Fruit fly (Drosophila melanogaster) whole organism: ENCODE measurements around the gene CG45307.

Source experiments
- CG8478 ChIP-seq: fragments of >200 bp; optimal IDR thresholded peaks from 2 replicates; lab custom pipeline; 2018; ENCODE audit warnings: inconsistent platforms
- Dll ChIP-seq: fragments of >200 bp; optimal IDR thresholded peaks from 2 replicates; lab custom pipeline; 2017
- EcR ChIP-seq, 2 experiments: fragments of >200 bp; optimal IDR thresholded peaks; 2 replicates each; lab custom pipeline; 2017; ENCODE audit warnings: missing biosample characterization in 2 of 2, missing genetic modification characterization in 2 of 2, missing genetic modification reagents in 2 of 2
- pan ChIP-seq: fragments of >200 bp; optimal IDR thresholded peaks from 2 replicates; lab custom pipeline; 2017
- psq ChIP-seq: fragments of >200 bp; optimal IDR thresholded peaks from 2 replicates; lab custom pipeline; 2017
- usp ChIP-seq: fragments of >200 bp; optimal IDR thresholded peaks from 2 replicates; lab custom pipeline; 2017; ENCODE audit warnings: missing biosample characterization, missing genetic modification characterization, mixed read lengths

CG45307 gene

DNA sequence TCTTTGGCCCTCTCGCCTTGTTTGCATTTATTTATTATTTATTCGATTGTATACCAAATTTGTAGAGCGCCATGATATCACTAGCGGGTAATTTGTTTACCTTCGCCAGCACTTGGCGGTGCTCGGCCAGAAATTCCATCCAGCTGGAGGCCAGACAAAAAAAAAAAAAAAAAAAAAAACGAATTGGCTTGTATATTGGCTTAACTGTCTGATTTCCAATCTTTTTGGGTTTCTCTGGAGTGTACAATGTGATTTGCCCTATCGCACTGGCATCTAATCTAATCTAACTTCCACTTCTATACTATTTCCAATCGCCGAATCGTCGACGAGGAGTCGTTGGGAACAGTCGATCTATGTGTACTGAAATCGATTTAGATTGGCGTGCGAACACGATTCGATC is 32.2 kb downstream of the CG45307 start:
- no peak for TF ChIP-seq pan (lab: Kevin White, UChicago)
- no peak for TF ChIP-seq psq
- TF ChIP-seq CG8478: no peak
- TF ChIP-seq Dll (lab: Kevin White, UChicago): no peak
- no peak for TF ChIP-seq usp
- no peak for TF ChIP-seq EcR (GFP tag; optimal IDR thresholded peaks at IDR 0.05; lab: Kevin White, UChicago)

DNA sequence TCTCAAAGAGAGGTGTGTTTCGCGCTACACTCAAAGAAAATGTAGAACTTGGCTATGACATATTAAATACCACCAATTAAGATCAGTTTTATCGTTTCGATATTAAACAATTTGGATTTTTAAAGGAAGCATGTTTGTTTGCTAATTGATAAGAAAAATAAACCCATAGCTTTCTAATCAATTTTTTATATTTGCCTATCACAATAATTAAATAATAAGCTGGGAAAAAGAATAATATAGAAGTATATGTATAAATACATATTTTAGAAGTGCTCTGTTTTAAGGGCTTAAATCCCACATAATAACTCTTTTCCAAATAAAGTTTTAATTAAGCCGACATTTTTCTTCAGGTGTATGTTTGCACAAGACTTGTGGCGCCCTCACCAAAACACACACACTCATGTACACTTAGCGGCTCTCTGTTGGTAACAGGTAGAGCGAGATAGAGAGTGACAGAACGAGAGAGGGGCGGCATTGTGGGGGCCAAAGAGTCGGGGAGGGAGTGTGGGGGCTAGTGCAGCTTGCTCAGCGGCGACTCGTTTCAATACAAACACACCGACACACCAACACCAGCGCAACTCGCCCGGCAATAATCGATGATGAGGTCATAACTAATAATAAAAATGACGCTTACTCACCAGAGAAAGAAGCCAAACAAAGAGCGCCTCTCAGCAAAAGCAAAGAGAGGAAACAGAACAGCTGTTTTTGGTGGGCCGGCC is 34.1 kb downstream of the CG45307 start:
- TF ChIP-seq pan (lab: Kevin White, UChicago) (no peak), EcR (GFP tag; optimal IDR thresholded peaks at IDR 0.05; lab: Kevin White, UChicago) (peak in 1 of 2 experiments; percentile 12)

DNA sequence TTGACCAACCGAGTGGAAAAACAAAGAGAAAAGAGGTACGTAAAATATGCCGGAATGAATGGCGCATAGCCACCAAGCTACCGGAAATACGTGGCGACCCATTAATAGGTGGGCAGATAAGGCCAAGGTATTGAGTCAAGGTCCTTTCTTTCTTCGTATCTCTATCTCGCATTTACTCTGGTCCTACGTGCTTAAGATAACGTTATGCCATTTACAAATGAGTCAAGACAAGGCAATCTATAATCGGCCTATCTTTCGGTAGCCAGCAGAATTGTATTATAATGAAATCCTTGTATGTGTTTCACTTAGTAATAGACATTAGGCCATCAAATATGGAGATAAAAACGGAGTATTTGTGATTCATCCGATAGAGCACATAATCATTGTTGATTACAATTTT is 35.5 kb downstream of the CG45307 start:
- TF ChIP-seq Dll (lab: Kevin White, UChicago) (no peak), psq (no peak), CG8478 (no peak), EcR (GFP tag; optimal IDR thresholded peaks at IDR 0.05; lab: Kevin White, UChicago) (no peak), usp (no peak), pan (lab: Kevin White, UChicago) (no peak)

dm6 chr2L:8715454-8715853 is 36.5 kb downstream of the CG45307 start:
- TF ChIP-seq EcR (GFP tag; optimal IDR thresholded peaks at IDR 0.05; lab: Kevin White, UChicago): no peak
- TF ChIP-seq usp: no peak
- no peak for TF ChIP-seq psq
- no peak for TF ChIP-seq pan (lab: Kevin White, UChicago)

DNA sequence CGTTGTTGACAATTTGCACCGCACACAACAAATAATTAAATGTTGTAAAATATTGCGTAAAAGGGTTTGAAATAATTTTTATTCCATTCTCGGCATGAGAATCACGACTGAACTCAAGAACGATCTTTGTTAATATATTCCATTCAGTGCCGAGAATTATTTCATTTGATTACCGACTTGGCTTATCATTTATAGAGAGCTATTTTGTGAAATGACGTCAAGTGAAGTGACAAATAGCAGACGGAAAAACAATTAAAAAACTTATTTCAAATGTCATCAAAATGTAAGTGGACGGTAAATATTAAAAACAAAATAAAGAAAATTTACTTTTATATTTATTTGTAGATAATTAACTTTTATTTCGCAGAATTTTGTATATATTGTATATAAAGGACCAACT is 37.4 kb downstream of the CG45307 start:
- no peak for TF ChIP-seq Dll (lab: Kevin White, UChicago)
- TF ChIP-seq usp: no peak
- TF ChIP-seq pan (lab: Kevin White, UChicago): no peak

DNA sequence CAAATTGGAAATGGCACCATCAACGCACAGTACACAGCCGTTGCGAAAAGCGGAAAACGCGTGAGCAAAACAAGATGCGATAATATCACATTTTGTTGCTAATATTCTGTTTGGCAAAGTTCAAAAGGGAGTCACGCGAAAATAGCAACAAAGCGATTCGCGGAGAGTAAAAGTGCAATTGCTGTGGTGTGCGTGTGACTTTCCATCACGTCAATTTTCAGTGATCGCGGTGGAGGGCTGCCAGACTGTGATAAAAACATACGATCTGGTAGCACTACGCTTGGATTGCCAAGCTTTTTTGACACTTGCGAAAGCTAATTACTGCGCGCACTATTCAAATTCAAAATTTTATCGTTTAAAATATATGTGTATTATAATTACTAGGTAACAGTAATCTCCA is 42.5 kb downstream of the CG45307 start, which contains the start of gene Hnf4:
Gene Hnf4 (minus strand): TSS at position 199 of the 400 bp plus-strand sequence.
- TF ChIP-seq Dll (lab: Kevin White, UChicago): no peak
- TF ChIP-seq CG8478: no peak

dm6 chr2L:8709078-8709399 is 42.9 kb downstream of the CG45307 start:
- TF ChIP-seq CG8478 (no peak), Dll (lab: Kevin White, UChicago) (no peak), psq (no peak), usp (no peak), pan (lab: Kevin White, UChicago) (no peak), EcR (GFP tag; optimal IDR thresholded peaks at IDR 0.05; lab: Kevin White, UChicago) (peak; percentile 59 to 86)

DNA sequence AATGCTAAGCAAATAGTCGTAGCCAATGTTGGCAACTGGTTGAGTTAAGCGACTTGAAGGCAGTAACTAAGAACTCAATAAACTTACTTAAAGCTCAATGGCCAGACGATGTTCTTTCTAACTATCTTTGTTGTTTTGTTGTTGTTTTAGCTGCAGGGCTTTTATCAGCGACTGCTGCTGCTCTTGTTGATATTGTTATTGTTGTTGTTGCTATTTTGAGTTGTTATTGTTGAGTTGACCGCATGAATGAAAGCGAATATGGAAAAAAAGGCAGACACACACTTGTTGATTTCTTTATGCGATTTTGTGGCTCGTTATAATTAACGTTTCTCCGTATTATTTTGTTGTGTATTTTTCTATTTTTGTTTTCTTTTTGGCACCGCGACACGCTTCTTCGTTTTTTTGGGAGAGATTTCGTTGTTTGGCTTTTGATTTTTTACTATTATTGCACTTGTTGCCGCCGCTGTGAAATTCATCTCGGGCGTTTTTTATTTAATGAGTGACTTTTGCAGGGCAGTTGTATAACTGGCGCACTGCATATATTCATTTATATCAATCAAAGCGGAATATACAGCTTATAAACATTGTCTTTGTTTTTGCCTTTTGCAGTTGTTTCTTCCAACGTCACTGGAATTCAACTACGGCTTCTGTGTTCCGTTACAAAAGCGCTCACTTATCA is 43.4 kb downstream of the CG45307 start:
- TF ChIP-seq Dll (lab: Kevin White, UChicago) (no peak), usp (no peak), pan (lab: Kevin White, UChicago) (no peak), CG8478 (no peak), psq (no peak), EcR (GFP tag; optimal IDR thresholded peaks at IDR 0.05; lab: Kevin White, UChicago) (no peak)

DNA sequence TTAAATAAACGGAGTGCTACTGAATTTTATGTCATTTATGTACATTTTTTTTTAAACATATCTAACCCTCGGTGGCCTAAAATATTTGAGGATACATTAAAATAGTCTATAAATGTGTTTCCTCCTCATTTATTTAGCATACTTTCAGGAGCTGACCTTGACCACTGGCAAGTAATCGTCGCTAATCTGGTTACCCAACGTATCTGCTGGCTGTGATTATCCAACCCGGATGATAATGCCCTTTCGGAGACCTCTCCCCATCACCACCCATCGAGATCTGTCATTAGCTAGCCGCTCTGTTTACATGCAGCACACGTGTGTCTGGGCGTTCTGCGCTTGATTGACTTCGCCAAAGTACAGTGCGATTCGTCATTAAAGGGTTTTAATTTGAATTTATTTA is 44.4 kb downstream of the CG45307 start:
- no peak for TF ChIP-seq CG8478
- no peak for TF ChIP-seq Dll (lab: Kevin White, UChicago)
- TF ChIP-seq psq: no peak
- TF ChIP-seq usp: no peak
- TF ChIP-seq pan (lab: Kevin White, UChicago): no peak
- no peak for TF ChIP-seq EcR (GFP tag; optimal IDR thresholded peaks at IDR 0.05; lab: Kevin White, UChicago)

DNA sequence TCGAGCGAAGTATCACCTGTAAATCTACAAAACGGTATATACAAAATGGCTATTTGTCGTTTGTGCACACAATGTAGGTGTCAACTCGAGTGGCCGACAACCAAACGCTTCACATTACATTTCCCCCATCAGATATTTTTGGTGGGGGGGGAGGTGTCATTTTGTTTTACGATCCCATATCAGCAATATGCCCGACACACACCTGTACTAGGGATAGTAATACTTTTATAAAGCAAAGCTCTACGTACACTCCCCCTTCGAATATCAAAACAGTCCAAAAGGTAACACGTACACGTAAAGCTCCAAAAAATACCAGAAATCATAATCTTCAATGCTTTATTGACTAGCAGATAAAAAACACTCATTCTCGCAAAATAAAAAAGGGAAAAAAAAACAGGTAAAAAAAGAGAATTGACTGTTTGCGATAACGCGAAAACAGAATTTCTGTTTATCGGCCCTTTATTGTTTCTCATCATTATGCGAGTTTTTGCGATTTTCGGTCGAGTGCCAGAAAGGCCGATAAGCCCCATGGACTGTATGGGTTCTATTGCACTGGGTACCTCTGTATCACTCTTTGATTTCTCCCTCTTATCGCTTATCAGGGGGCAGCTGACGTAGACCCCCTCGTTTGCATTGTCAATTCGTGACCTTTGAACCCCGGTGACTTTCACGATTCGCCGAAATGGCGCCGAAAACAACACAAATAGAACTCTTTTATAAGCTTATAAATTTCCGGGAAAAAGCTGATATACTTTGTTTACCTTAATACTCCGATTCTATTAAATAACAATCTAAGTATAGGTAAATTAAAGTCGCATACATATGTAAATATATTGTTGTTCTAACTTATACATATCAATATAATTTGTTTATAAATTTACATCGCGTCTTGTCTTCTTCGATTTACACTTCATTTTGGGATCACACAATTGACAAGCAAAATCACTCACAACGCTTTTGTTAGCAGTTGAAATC is 47.0 kb downstream of the CG45307 start, which contains the start of gene CatB:
Gene CatB (plus strand): TSS at position 925 of the 975 bp plus-strand sequence.
- no peak for TF ChIP-seq psq
- no peak for TF ChIP-seq CG8478
- no peak for TF ChIP-seq EcR (GFP tag; optimal IDR thresholded peaks at IDR 0.05; lab: Kevin White, UChicago)
- TF ChIP-seq Dll (lab: Kevin White, UChicago): no peak
- no peak for TF ChIP-seq pan (lab: Kevin White, UChicago)
- TF ChIP-seq usp: no peak

DNA sequence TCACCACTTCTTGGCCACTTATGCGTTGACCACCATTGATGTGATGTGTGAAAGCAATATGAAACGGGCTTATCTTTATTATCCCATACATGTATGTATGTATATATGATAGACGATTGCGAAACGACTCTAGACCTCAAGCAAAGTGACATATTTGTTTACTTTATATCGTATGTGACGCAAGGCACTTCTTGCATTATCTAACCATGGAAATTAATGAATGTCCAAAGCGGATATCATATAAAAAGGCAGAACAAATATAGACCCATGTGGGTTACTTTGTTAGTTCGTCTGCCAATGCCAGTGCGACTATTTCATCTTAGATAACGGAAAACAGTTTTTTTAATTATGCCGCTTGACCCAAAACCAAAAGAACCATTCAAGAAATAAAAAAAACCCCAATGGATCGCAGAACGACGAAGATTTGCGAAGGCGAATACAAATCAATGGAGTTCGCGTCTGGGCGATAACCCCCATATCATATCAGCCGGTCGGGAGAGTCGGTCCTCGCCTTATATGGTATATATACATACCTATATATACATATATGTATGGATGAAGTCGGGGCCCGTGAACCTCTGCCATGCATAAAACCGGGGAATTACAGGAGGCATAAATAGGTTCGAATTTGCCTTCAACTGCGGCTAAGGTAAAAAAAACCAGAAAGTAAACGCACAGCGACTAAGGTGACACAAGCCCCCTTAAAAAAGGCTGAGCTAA is 48.9 kb downstream of the CG45307 start:
- TF ChIP-seq EcR (GFP tag; optimal IDR thresholded peaks at IDR 0.05; lab: Kevin White, UChicago) (no peak), Dll (lab: Kevin White, UChicago) (no peak), psq (no peak), CG8478 (no peak), usp (no peak), pan (lab: Kevin White, UChicago) (no peak)
